Fruit fly (Drosophila melanogaster) whole organism, wandering third instar larva: ENCODE results near the gene CG13047.

Experiments
- Abd-B ChIP-seq: fragments of >200 bp; optimal IDR thresholded peaks from 2 replicates; lab custom pipeline; 2017; ENCODE audit warnings: missing biosample characterization, missing genetic modification characterization
- Dfd ChIP-seq: fragments of >200 bp; optimal IDR thresholded peaks from 2 replicates; lab custom pipeline; 2017; ENCODE audit warnings: missing biosample characterization, missing genetic modification characterization
- Myc ChIP-seq: fragments of >200 bp; optimal IDR thresholded peaks from 2 replicates; lab custom pipeline; 2017
- Rel ChIP-seq, 2 experiments: fragments of 200-800 bp; sonication (Bioruptor generic) in 1 of 2; optimal IDR thresholded peaks; 2 replicates in 1 of 2; 3 replicates in 1 of 2; lab custom pipeline; 2016 to 2019; ENCODE audit warnings: mild to moderate bottlenecking in 2 of 2, missing biosample characterization in 2 of 2, missing genetic modification characterization in 2 of 2, moderate library complexity in 1 of 2
- lola ChIP-seq: fragments of >200 bp; optimal IDR thresholded peaks from 2 replicates; lab custom pipeline; 2017; ENCODE audit warnings: missing biosample characterization, missing genetic modification characterization

DNA sequence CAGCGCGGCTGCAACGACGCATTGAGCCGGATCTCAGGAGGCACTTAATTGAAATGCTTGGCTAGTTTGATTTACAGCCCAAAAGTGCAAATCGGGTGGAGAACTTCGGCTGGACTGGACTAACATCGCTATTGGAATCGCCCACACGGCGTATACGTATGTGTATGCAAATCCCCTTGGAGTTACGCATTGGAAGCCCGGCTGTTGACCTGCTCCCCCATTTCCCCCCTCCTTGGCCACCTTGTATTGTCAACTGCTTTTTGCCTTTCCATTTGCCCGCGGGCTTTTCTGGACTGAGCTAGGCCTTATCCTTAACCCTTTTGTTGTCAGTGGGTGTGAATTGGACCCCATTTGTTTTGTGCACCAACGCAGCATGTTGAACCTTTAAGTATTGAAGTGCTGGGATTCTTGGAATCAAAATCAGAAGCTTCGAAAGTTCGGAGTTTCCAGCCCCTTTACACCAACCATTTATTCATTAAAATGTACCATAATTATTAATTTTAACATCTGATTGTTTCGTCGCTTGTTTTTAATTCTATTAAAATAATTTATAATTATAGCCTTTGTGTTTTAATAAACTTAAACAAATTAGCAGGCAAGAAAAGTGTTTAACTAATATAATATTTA lies 9.7 kb downstream of the CG13047 start:
- no peak for TF ChIP-seq lola (GFP tag; lab: Kevin White, UChicago)
- TF ChIP-seq Rel (GFP tag; optimal IDR thresholded peaks at IDR 0.05; lab: Kevin White, UChicago) = no peak
- TF ChIP-seq Rel (tag; optimal IDR thresholded peaks at IDR 0.05; lab: Kevin White, UChicago) = no peak
- no peak for TF ChIP-seq Abd-B (GFP tag; lab: Kevin White, UChicago)
- no peak for TF ChIP-seq Myc (lab: Kevin White, UChicago)
- no peak for TF ChIP-seq Dfd (GFP tag; lab: Kevin White, UChicago)
